Fruit fly (Drosophila melanogaster): ENCODE results near the gene CG6565.
A peak's percentile ranks its signal among the peaks of the same experiment; 100 is the strongest.

The CG6565 gene

dm6 chr2L:13366109-13366747 is 7.6 kb upstream of the CG6565 start, which contains the start of the genes Nnp-1 and Grx3 (continued):
- 0 out of 2 replicates have a peak, but pooled peaks have one; percentile 22 for TF ChIP-seq al (GFP tag; IDR thresholded peaks at IDR 0.05)
- no peak for TF ChIP-seq jing (GFP tag; optimal IDR thresholded peaks at IDR 0.05)
- TF ChIP-seq CG9609 (GFP tag; optimal IDR thresholded peaks at IDR 0.05): no peak
- TF ChIP-seq CG17186 (GFP tag; optimal IDR thresholded peaks at IDR 0.05): peak; percentile 13
- no peak for TF ChIP-seq sima (GFP tag; optimal IDR thresholded peaks at IDR 0.05)
- no peak for TF ChIP-seq rib (GFP tag; IDR thresholded peaks at IDR 0.05)
- no peak; the same call in 1 of the 2 replicates for TF ChIP-seq ranshi (GFP tag; IDR thresholded peaks at IDR 0.05)
- TF ChIP-seq pnt (GFP tag; optimal IDR thresholded peaks at IDR 0.05): no peak
- peak; percentile 78 for TF ChIP-seq YL-1 (GFP tag; optimal IDR thresholded peaks at IDR 0.05)
- peak; percentile 71 for TF ChIP-seq Ets65A (GFP tag)
- no peak for TF ChIP-seq CG5953 (GFP tag; IDR thresholded peaks at IDR 0.05)
- TF ChIP-seq toy (GFP tag; IDR thresholded peaks at IDR 0.05): no peak
- TF ChIP-seq CG10959 (GFP tag; IDR thresholded peaks at IDR 0.05): no peak
- TF ChIP-seq D19A (tag; optimal IDR thresholded peaks at IDR 0.05): no peak
- TF ChIP-seq odd (GFP tag; optimal IDR thresholded peaks at IDR 0.05): no peak
- peak; percentile 22 for TF ChIP-seq CG1602 (GFP tag; optimal IDR thresholded peaks at IDR 0.05)
- no peak for TF ChIP-seq CG17359 (tag; optimal IDR thresholded peaks at IDR 0.05)
- TF ChIP-seq Dip3 (GFP tag; optimal IDR thresholded peaks at IDR 0.05): no peak
- no peak for TF ChIP-seq exex (tag; optimal IDR thresholded peaks at IDR 0.05)
- no peak for TF ChIP-seq Neu2 (GFP tag; optimal IDR thresholded peaks at IDR 0.05; ENCODE audit: borderline replicate concordance)
- TF ChIP-seq CG34422 (GFP tag; IDR thresholded peaks at IDR 0.05): peak; percentile 65
- no peak for TF ChIP-seq maf-S (GFP tag; optimal IDR thresholded peaks at IDR 0.05)
- peak; percentile 76 for TF ChIP-seq CG3847 (GFP tag; IDR thresholded peaks at IDR 0.05)
- no peak for TF ChIP-seq Doc2 (GFP tag; IDR thresholded peaks at IDR 0.05)
- peak; percentile 81 for TF ChIP-seq Med (GFP tag)
- no peak for TF ChIP-seq CG1233 (GFP tag; optimal IDR thresholded peaks at IDR 0.05)
- no peak for TF ChIP-seq Bteb2 (GFP tag; optimal IDR thresholded peaks at IDR 0.05)
- TF ChIP-seq CG14965 (GFP tag; optimal IDR thresholded peaks at IDR 0.05; ENCODE audit: borderline replicate concordance): no peak
- TF ChIP-seq Usf (GFP tag; optimal IDR thresholded peaks at IDR 0.05): no peak
- TF ChIP-seq Mad (GFP tag; optimal IDR thresholded peaks at IDR 0.05): peak; percentile 37
- peak; percentile 27 for TF ChIP-seq CG12942 (GFP tag; optimal IDR thresholded peaks at IDR 0.05)
- peak; percentile 60 for TF ChIP-seq CG9437 (GFP tag; optimal IDR thresholded peaks at IDR 0.05)
- TF ChIP-seq Spps (tag; optimal IDR thresholded peaks at IDR 0.05): no peak
- TF ChIP-seq Max (GFP tag; optimal IDR thresholded peaks at IDR 0.05): peak; percentile 98
- no peak for TF ChIP-seq CG13624 (GFP tag; optimal IDR thresholded peaks at IDR 0.05)
- no peak for TF ChIP-seq kni (GFP tag; optimal IDR thresholded peaks at IDR 0.05)
- no peak for TF ChIP-seq h (optimal IDR thresholded peaks at IDR 0.05)
- TF ChIP-seq org-1 (GFP tag; optimal IDR thresholded peaks at IDR 0.05): no peak
- TF ChIP-seq CG15514 (GFP tag; optimal IDR thresholded peaks at IDR 0.05): peak; percentile 65
- no peak for TF ChIP-seq CG10431 (GFP tag; optimal IDR thresholded peaks at IDR 0.05)
- no peak for TF ChIP-seq peb (GFP tag; IDR thresholded peaks at IDR 0.05)
- TF ChIP-seq CG33557 (GFP tag; optimal IDR thresholded peaks at IDR 0.05): no peak
- no peak for TF ChIP-seq unpg (GFP tag; optimal IDR thresholded peaks at IDR 0.05)
- no peak for TF ChIP-seq CG4730 (GFP tag; IDR thresholded peaks at IDR 0.05)
- TF ChIP-seq Antp (GFP tag; optimal IDR thresholded peaks at IDR 0.05): no peak
- TF ChIP-seq cad (GFP tag; optimal IDR thresholded peaks at IDR 0.05): no peak
- peak; percentile 45 for TF ChIP-seq bcd (GFP tag; optimal IDR thresholded peaks at IDR 0.05)
- TF ChIP-seq CG12659 (GFP tag; optimal IDR thresholded peaks at IDR 0.05): peak; percentile 79
- TF ChIP-seq CG2120 (GFP tag; optimal IDR thresholded peaks at IDR 0.05): peak; percentile 52
- TF ChIP-seq tx (GFP tag; optimal IDR thresholded peaks at IDR 0.05): no peak
- TF ChIP-seq CG13287 (GFP tag; IDR thresholded peaks at IDR 0.05; ENCODE audit: partially characterized antibody): 0 out of 2 replicates have a peak, but pooled peaks have one; percentile 30
- TF ChIP-seq mirr (GFP tag; optimal IDR thresholded peaks at IDR 0.05): no peak
